Fruit fly (Drosophila melanogaster) whole organism, embryonic: ENCODE data around the gene Mst98Cb.

Experiments
- ATbp ChIP-seq: fragments of 200-800 bp; sonication (Bioruptor generic); optimal IDR thresholded peaks from 2 replicates; lab custom pipeline; 2017; ENCODE audit warnings: missing biosample characterization, mild to moderate bottlenecking, missing genetic modification characterization, missing genetic modification reagents
- CG10321 ChIP-seq: fragments of 200-800 bp; sonication (Bioruptor generic); IDR thresholded peaks from 2 replicates; pipeline ENCODE4 v1.3.6; 2022; ENCODE audit warnings: missing biosample characterization, missing genetic modification characterization
- CG10959 ChIP-seq: fragments of 200-800 bp; sonication (Bioruptor generic); IDR thresholded peaks from 2 replicates; pipeline ENCODE4 v1.3.6; 2022; ENCODE audit warnings: missing biosample characterization, missing genetic modification characterization
- CG12104 ChIP-seq: fragments of 200-800 bp; sonication (Bioruptor generic); optimal IDR thresholded peaks from 3 replicates; lab custom pipeline; 2016; ENCODE audit warnings: missing biosample characterization, missing genetic modification characterization
- CG13894 ChIP-seq: fragments of 200-800 bp; sonication (Bioruptor generic); optimal IDR thresholded peaks from 3 replicates; lab custom pipeline; 2018; ENCODE audit warnings: missing biosample characterization, mild to moderate bottlenecking, missing genetic modification characterization, moderate library complexity
- CG15269 ChIP-seq: fragments of 200-800 bp; sonication (Bioruptor generic); optimal IDR thresholded peaks from 2 replicates; lab custom pipeline; 2018; ENCODE audit warnings: missing biosample characterization, mild to moderate bottlenecking, missing genetic modification characterization, moderate library complexity
- CG17186 ChIP-seq: fragments of 200-800 bp; sonication (Bioruptor generic); optimal IDR thresholded peaks from 3 replicates; lab custom pipeline; 2017; ENCODE audit warnings: missing biosample characterization, missing genetic modification reagents, missing genetic modification characterization
- CG17802 ChIP-seq: fragments of 200-800 bp; sonication (Bioruptor generic); optimal IDR thresholded peaks from 2 replicates; lab custom pipeline; 2018; ENCODE audit warnings: missing biosample characterization, mild to moderate bottlenecking, missing genetic modification characterization, moderate library complexity
- CG18764 ChIP-seq: fragments of 200-800 bp; sonication (Bioruptor generic); optimal IDR thresholded peaks from 3 replicates; lab custom pipeline; 2016; ENCODE audit warnings: missing biosample characterization, missing genetic modification characterization
- CG3163 ChIP-seq: fragments of 200-800 bp; sonication (Bioruptor generic); optimal IDR thresholded peaks from 3 replicates; lab custom pipeline; 2016; ENCODE audit warnings: missing biosample characterization, missing genetic modification characterization
- CG32532 ChIP-seq: fragments of 200-800 bp; sonication (Bioruptor generic); IDR thresholded peaks from 2 replicates; pipeline ENCODE4 v1.3.6; 2022; ENCODE audit warnings: missing biosample characterization, missing genetic modification characterization
- CG3281 ChIP-seq: fragments of 200-800 bp; sonication (Bioruptor generic); optimal IDR thresholded peaks from 3 replicates; lab custom pipeline; 2017; ENCODE audit warnings: missing biosample characterization, mild to moderate bottlenecking, missing genetic modification characterization
- CG34376 ChIP-seq: fragments of 200-800 bp; sonication (Bioruptor generic); optimal IDR thresholded peaks from 2 replicates; lab custom pipeline; 2018; ENCODE audit warnings: missing biosample characterization, mild to moderate bottlenecking, missing genetic modification characterization
- CG4360 ChIP-seq: fragments of 200-800 bp; sonication (Bioruptor generic); IDR thresholded peaks from 2 replicates; pipeline ENCODE4 v1.3.6; 2022; ENCODE audit warnings: missing biosample characterization, missing genetic modification characterization
- CG5245 ChIP-seq: fragments of 200-800 bp; sonication (Bioruptor generic); optimal IDR thresholded peaks from 3 replicates; lab custom pipeline; 2016; ENCODE audit warnings: missing biosample characterization, missing genetic modification characterization
- CG6813 ChIP-seq: fragments of 200-800 bp; sonication (Bioruptor generic); optimal IDR thresholded peaks from 2 replicates; lab custom pipeline; 2017; ENCODE audit warnings: missing biosample characterization, missing genetic modification characterization, mild to moderate bottlenecking, moderate library complexity, missing genetic modification reagents
- CG7745 ChIP-seq: fragments of 200-800 bp; sonication (Bioruptor generic); optimal IDR thresholded peaks from 2 replicates; lab custom pipeline; 2018; ENCODE audit warnings: missing biosample characterization, mild to moderate bottlenecking, missing genetic modification characterization, moderate library complexity
- CG7786 ChIP-seq: fragments of 200-800 bp; sonication (Bioruptor generic); optimal IDR thresholded peaks from 2 replicates; lab custom pipeline; 2016; ENCODE audit warnings: missing biosample characterization, missing genetic modification characterization
- CG8388 ChIP-seq: fragments of 200-800 bp; sonication (Bioruptor generic); optimal IDR thresholded peaks from 2 replicates; lab custom pipeline; 2019; ENCODE audit warnings: missing biosample characterization, mild to moderate bottlenecking, missing genetic modification characterization, moderate library complexity
- CG9609 ChIP-seq: fragments of 200-800 bp; sonication (Bioruptor generic); optimal IDR thresholded peaks from 3 replicates; lab custom pipeline; 2016; ENCODE audit warnings: missing biosample characterization, missing genetic modification characterization
- CG9727 ChIP-seq: fragments of 200-800 bp; sonication (Bioruptor generic); optimal IDR thresholded peaks from 3 replicates; lab custom pipeline; 2017; ENCODE audit warnings: missing biosample characterization, mild to moderate bottlenecking, missing genetic modification characterization
- Camta ChIP-seq: fragments of 200-800 bp; sonication (Bioruptor generic); optimal IDR thresholded peaks from 2 replicates; lab custom pipeline; 2016; ENCODE audit warnings: missing biosample characterization, missing genetic modification characterization
- CoRest ChIP-seq: fragments of 200-800 bp; sonication (Bioruptor generic); optimal IDR thresholded peaks from 3 replicates; lab custom pipeline; 2018; ENCODE audit warnings: missing biosample characterization, mild to moderate bottlenecking, missing genetic modification characterization, moderate library complexity
- Fer1 ChIP-seq: fragments of 200-800 bp; sonication (Bioruptor generic); optimal IDR thresholded peaks from 2 replicates; lab custom pipeline; 2017; ENCODE audit warnings: missing biosample characterization, mild to moderate bottlenecking, missing genetic modification characterization
- HmgZ ChIP-seq: fragments of 200-800 bp; sonication (Bioruptor generic); optimal IDR thresholded peaks from 2 replicates; lab custom pipeline; 2018; ENCODE audit warnings: missing biosample characterization, mild to moderate bottlenecking, missing genetic modification characterization
- Jarid2 ChIP-seq: fragments of 200-800 bp; sonication (Bioruptor generic); optimal IDR thresholded peaks from 3 replicates; lab custom pipeline; 2017; ENCODE audit warnings: mild to moderate bottlenecking, missing biosample characterization, missing genetic modification reagents, missing genetic modification characterization
- Myb ChIP-seq: fragments of 200-800 bp; sonication (Bioruptor generic); optimal IDR thresholded peaks from 2 replicates; lab custom pipeline; 2016; ENCODE audit warnings: missing biosample characterization, missing genetic modification characterization
- Six4 ChIP-seq: fragments of 200-800 bp; sonication (Bioruptor generic); optimal IDR thresholded peaks from 2 replicates; lab custom pipeline; 2016; ENCODE audit warnings: missing biosample characterization, missing genetic modification characterization
- ato ChIP-seq: fragments of 200-800 bp; sonication (Bioruptor generic); IDR thresholded peaks from 2 replicates; pipeline ENCODE4 v1.3.6; 2022; ENCODE audit warnings: missing biosample characterization, missing genetic modification characterization; ENCODE audit not compliant: partially characterized antibody
- br ChIP-seq: fragments of >200 bp; optimal IDR thresholded peaks from 2 replicates; lab custom pipeline; 2017
- cad ChIP-seq: fragments of >200 bp; optimal IDR thresholded peaks from 2 replicates; lab custom pipeline; 2017; ENCODE audit warnings: missing biosample characterization, missing genetic modification characterization
- dmrt99B ChIP-seq: fragments of 200-800 bp; sonication (Bioruptor generic); optimal IDR thresholded peaks from 2 replicates; lab custom pipeline; 2018; ENCODE audit warnings: missing biosample characterization, mild to moderate bottlenecking, missing genetic modification characterization, moderate library complexity
- dpn ChIP-seq, 2 experiments: fragments of 200-800 bp; sonication (Bioruptor generic); optimal IDR thresholded peaks; 3 replicates each; lab custom pipeline; 2016; ENCODE audit warnings: missing biosample characterization in 2 of 2, missing genetic modification characterization in 2 of 2
- eve ChIP-seq, 2 experiments: fragments of >200 bp; optimal IDR thresholded peaks; 2 replicates each; lab custom pipeline; 2017; ENCODE audit warnings: missing biosample characterization in 2 of 2, missing genetic modification characterization in 2 of 2
- gsb ChIP-seq: fragments of 200-800 bp; sonication (Bioruptor generic); IDR thresholded peaks from 2 replicates; pipeline ENCODE4 v1.3.6; 2022; ENCODE audit warnings: missing biosample characterization, missing genetic modification characterization
- hkb ChIP-seq, 2 experiments: fragments of 200-800 bp in 1 of 2; fragments of >200 bp in 1 of 2; sonication (Bioruptor generic) in 1 of 2; IDR thresholded peaks in 1 of 2; optimal IDR thresholded peaks in 1 of 2; 2 replicates each; pipeline versions ENCODE4 v1.3.6 to Lab custom; 2017 to 2022; ENCODE audit warnings: missing biosample characterization in 1 of 2, missing genetic modification characterization in 1 of 2
- kah ChIP-seq: fragments of 200-800 bp; sonication (Bioruptor generic); optimal IDR thresholded peaks from 2 replicates; lab custom pipeline; 2018; ENCODE audit warnings: missing biosample characterization, mild to moderate bottlenecking, missing genetic modification characterization
- nerfin-1 ChIP-seq: fragments of 200-800 bp; sonication (Bioruptor generic); optimal IDR thresholded peaks from 3 replicates; lab custom pipeline; 2019; ENCODE audit warnings: missing biosample characterization, mild to moderate bottlenecking, missing genetic modification characterization, moderate library complexity
- oc ChIP-seq: fragments of 200-800 bp; sonication (Bioruptor generic); optimal IDR thresholded peaks from 2 replicates; lab custom pipeline; 2018; ENCODE audit warnings: missing biosample characterization, mild to moderate bottlenecking, missing genetic modification characterization, moderate library complexity
- p53 ChIP-seq: fragments of 200-800 bp; sonication (Bioruptor generic); optimal IDR thresholded peaks from 2 replicates; lab custom pipeline; 2016; ENCODE audit warnings: missing biosample characterization, missing genetic modification characterization
- pb ChIP-seq: fragments of 200-800 bp; sonication (Bioruptor generic); optimal IDR thresholded peaks from 3 replicates; lab custom pipeline; 2016; ENCODE audit warnings: missing biosample characterization, missing genetic modification characterization
- pho ChIP-seq: fragments of 200-800 bp; sonication (Bioruptor generic); optimal IDR thresholded peaks from 2 replicates; lab custom pipeline; 2016; ENCODE audit warnings: missing biosample characterization, missing genetic modification characterization
- pzg ChIP-seq: fragments of 200-800 bp; sonication (Bioruptor generic); optimal IDR thresholded peaks from 3 replicates; lab custom pipeline; 2018; ENCODE audit warnings: missing biosample characterization, mild to moderate bottlenecking, missing genetic modification characterization, moderate library complexity
- sr ChIP-seq: fragments of 200-800 bp; sonication (Bioruptor generic); IDR thresholded peaks from 3 replicates; pipeline ENCODE4 v1.3.6; 2022; ENCODE audit warnings: missing biosample characterization, missing genetic modification characterization
- ssp ChIP-seq: fragments of 200-800 bp; sonication (Bioruptor generic); IDR thresholded peaks from 2 replicates; pipeline ENCODE4 v1.3.6; 2022; ENCODE audit warnings: missing biosample characterization, missing genetic modification characterization
- tin ChIP-seq: fragments of 200-800 bp; sonication (Bioruptor generic); optimal IDR thresholded peaks from 3 replicates; lab custom pipeline; 2016; ENCODE audit warnings: missing biosample characterization, missing genetic modification characterization
- ttk ChIP-seq: fragments of 200-800 bp; sonication (Bioruptor generic); IDR thresholded peaks from 2 replicates; pipeline ENCODE4 v2.1.2; 2022; ENCODE audit warnings: missing biosample characterization, missing genetic modification characterization
- vnd ChIP-seq: fragments of 200-800 bp; sonication (Bioruptor generic); IDR thresholded peaks from 3 replicates; pipeline ENCODE4 v1.3.6; 2022; ENCODE audit warnings: missing biosample characterization, missing genetic modification characterization; ENCODE audit not compliant: partially characterized antibody
- zen ChIP-seq: fragments of 200-800 bp; sonication (Bioruptor generic); optimal IDR thresholded peaks from 3 replicates; lab custom pipeline; 2018; ENCODE audit warnings: missing biosample characterization, mild to moderate bottlenecking, missing genetic modification characterization, moderate library complexity
- zfh1 ChIP-seq: fragments of 200-800 bp; sonication (Bioruptor generic); IDR thresholded peaks from 3 replicates; pipeline ENCODE4 v1.3.6; 2022; ENCODE audit warnings: missing biosample characterization, missing genetic modification characterization

The Mst98Cb gene

dm6 chr3R:28335462-28335998 lies 42.9 kb downstream of the Mst98Cb start (continued):
- TF ChIP-seq kah (GFP tag; lab: Kevin White, UChicago) (peak; percentile 21), ttk (GFP tag; lab: Robert Waterston, UW) (peak; percentile 51; the same call in 1 of the 2 replicates), sr (GFP tag; lab: Robert Waterston, UW) (peak; percentile 53; the same call in 1 of the 3 replicates), ato (GFP tag; lab: Robert Waterston, UW) (no peak), CG7745 (tag; lab: Kevin White, UChicago) (no peak), Myb (GFP tag; lab: Kevin White, UChicago) (peak; percentile 75), tin (GFP tag; lab: Kevin White, UChicago) (peak; percentile 68), CG3281 (peak; percentile 90), cad (GFP tag; lab: Kevin White, UChicago) (no peak), zfh1 (GFP tag; lab: Robert Waterston, UW) (peak; percentile 79), CG15269 (peak; percentile 68), CG9727 (GFP tag; lab: Kevin White, UChicago) (peak; percentile 83), HmgZ (tag; lab: Kevin White, UChicago) (peak; percentile 80), zen (peak; percentile 65), Jarid2 (GFP tag; lab: Kevin White, UChicago) (peak; percentile 70), CG9609 (GFP tag; lab: Kevin White, UChicago) (peak; percentile 74), CG10321 (peak; percentile 48), Camta (peak; percentile 70), p53 (peak; percentile 82), CG17186 (GFP tag; lab: Kevin White, UChicago) (peak; percentile 51), hkb (optimal IDR thresholded peaks at IDR 0.05; lab: Kevin White, UChicago) (peak; percentile 72), hkb (GFP tag; IDR thresholded peaks at IDR 0.05; lab: Robert Waterston, UW) (peak; percentile 71), gsb (GFP tag; lab: Robert Waterston, UW) (0 out of 2 replicates have a peak, but pooled peaks have one; percentile 34), CG4360 (no peak), ssp (GFP tag; lab: Robert Waterston, UW) (peak; percentile 66), CG12104 (GFP tag; lab: Kevin White, UChicago) (peak; percentile 80), eve (GFP tag; optimal IDR thresholded peaks at IDR 0.05; lab: Kevin White, UChicago) (peak in 1 of 2 experiments; percentile 41), pho (GFP tag; lab: Kevin White, UChicago) (peak; percentile 82), CG3163 (peak; percentile 74), dmrt99B (peak; percentile 62), CG8388 (peak; percentile 54), vnd (no peak), CG18764 (peak; percentile 73), CG17802 (tag; lab: Kevin White, UChicago) (no peak), Six4 (GFP tag; lab: Kevin White, UChicago) (peak; percentile 82), CG10959 (GFP tag; lab: Robert Waterston, UW) (peak; percentile 55), pb (GFP tag; lab: Kevin White, UChicago) (peak; percentile 65), CG5245 (GFP tag; lab: Kevin White, UChicago) (peak; percentile 50), dpn (GFP tag; optimal IDR thresholded peaks at IDR 0.05; lab: Kevin White, UChicago) (peak; percentile 77 to 82), CG13894 (tag; lab: Kevin White, UChicago) (peak; percentile 76), br (no peak), CG7786 (GFP tag; lab: Kevin White, UChicago) (peak; percentile 73), CG34376 (GFP tag; lab: Kevin White, UChicago) (peak; percentile 86), CG6813 (GFP tag; lab: Kevin White, UChicago) (peak; percentile 81), nerfin-1 (tag; lab: Kevin White, UChicago) (peak; percentile 77), pzg (GFP tag; lab: Kevin White, UChicago) (peak; percentile 77), ATbp (GFP tag; lab: Kevin White, UChicago) (peak; percentile 39), CG32532 (GFP tag; lab: Robert Waterston, UW) (peak; percentile 69), oc (tag; lab: Kevin White, UChicago) (peak; percentile 37), CoRest (tag; lab: Kevin White, UChicago) (peak; percentile 72), Fer1 (GFP tag; lab: Kevin White, UChicago) (peak; percentile 73)
